Worm (Caenorhabditis elegans): ENCODE results near the gene K02D10.3.

ce11 chrIII:8741276-8741860 lies 30.4 kb downstream of the K02D10.3 start, which contains the start of gene pdhk-2:
- TF ChIP-seq nhr-11 (tag; optimal IDR thresholded peaks at IDR 0.05) = peak; percentile 72
- TF ChIP-seq gei-8 (GFP tag; optimal IDR thresholded peaks at IDR 0.05) = peak; percentile 26
- TF ChIP-seq hlh-11 (tag; optimal IDR thresholded peaks at IDR 0.05) = peak; percentile 94
- peak; percentile 90 for TF ChIP-seq rbr-2 (tag; optimal IDR thresholded peaks at IDR 0.05)
- no peak for TF ChIP-seq ceh-82 (tag; optimal IDR thresholded peaks at IDR 0.05)
- peak; percentile 73 for TF ChIP-seq F49E8.2 (tag; optimal IDR thresholded peaks at IDR 0.05; ENCODE audit: borderline replicate concordance)
- TF ChIP-seq jun-1 (tag; optimal IDR thresholded peaks at IDR 0.05) = peak; percentile 83
- peak; percentile 96 for TF ChIP-seq mep-1 (tag; optimal IDR thresholded peaks at IDR 0.05)
- TF ChIP-seq R02D3.7 (tag; optimal IDR thresholded peaks at IDR 0.05) = no peak
- peak; percentile 59 for TF ChIP-seq fkh-10 (GFP tag; optimal IDR thresholded peaks at IDR 0.05)
- no peak for TF ChIP-seq fos-1 (tag; optimal IDR thresholded peaks at IDR 0.05)
- peak in 1 of 2 experiments; percentile 98 for TF ChIP-seq unc-62 (GFP tag; optimal IDR thresholded peaks at IDR 0.05 in 1 of 2)
- TF ChIP-seq unc-62 (tag; optimal IDR thresholded peaks at IDR 0.05) = no peak
- peak; percentile 73 for TF ChIP-seq nhr-28 (tag; optimal IDR thresholded peaks at IDR 0.05)
- peak; percentile 53 for TF ChIP-seq unc-130 (GFP tag; optimal IDR thresholded peaks at IDR 0.05)

Measured in whole organism, L4 larva.